Worm (Caenorhabditis elegans) whole organism, late embryonic: ENCODE measurements around the gene wrt-10.

Source experiments
- C38D4.7 ChIP-seq: fragments of 200-800 bp; sonication (Bioruptor generic); optimal IDR thresholded peaks from 2 replicates; lab custom pipeline; 2018; ENCODE audit warnings: mild to moderate bottlenecking, missing genetic modification characterization, moderate library complexity, missing compliant biosample characterization
- F13H6.1 ChIP-seq: sonication (generic microtip); optimal IDR thresholded peaks from 2 replicates; lab custom pipeline; 2016; ENCODE audit warnings: missing genetic modification characterization, missing compliant biosample characterization
- K09A11.1 ChIP-seq: sonication (generic microtip); optimal IDR thresholded peaks from 2 replicates; lab custom pipeline; 2017; ENCODE audit warnings: antibody characterized with exemption, mild to moderate bottlenecking, missing genetic modification characterization, missing compliant biosample characterization; ENCODE audit not compliant: insufficient read depth
- T23F11.4 ChIP-seq: fragments of 200-800 bp; sonication (Bioruptor generic); optimal IDR thresholded peaks from 2 replicates; lab custom pipeline; 2018; ENCODE audit warnings: mild to moderate bottlenecking, missing genetic modification characterization, missing compliant biosample characterization
- Y22D7AL.16 ChIP-seq: sonication (generic microtip); optimal IDR thresholded peaks from 2 replicates; lab custom pipeline; 2016; ENCODE audit warnings: missing genetic modification characterization, missing compliant biosample characterization
- ceh-14 ChIP-seq: sonication (generic microtip); optimal IDR thresholded peaks from 2 replicates; lab custom pipeline; 2016; ENCODE audit warnings: missing genotype, missing genetic modification characterization, missing compliant biosample characterization
- ceh-18 ChIP-seq: sonication (generic microtip); optimal IDR thresholded peaks from 2 replicates; lab custom pipeline; 2016; ENCODE audit warnings: missing genetic modification characterization, missing compliant biosample characterization
- ceh-2 ChIP-seq: sonication (generic microtip); optimal IDR thresholded peaks from 2 replicates; lab custom pipeline; 2016; ENCODE audit warnings: missing genotype, missing genetic modification characterization, missing compliant biosample characterization
- ceh-31 ChIP-seq: sonication (generic microtip); optimal IDR thresholded peaks from 2 replicates; lab custom pipeline; 2016; ENCODE audit warnings: missing genetic modification characterization, missing compliant biosample characterization
- ceh-6 ChIP-seq: fragments of 200-800 bp; sonication (Bioruptor generic); optimal IDR thresholded peaks from 2 replicates; lab custom pipeline; 2018; ENCODE audit warnings: mild to moderate bottlenecking, missing genetic modification characterization, missing compliant biosample characterization
- ceh-9 ChIP-seq: sonication (generic microtip); optimal IDR thresholded peaks from 2 replicates; lab custom pipeline; 2016; ENCODE audit warnings: mild to moderate bottlenecking, missing genetic modification characterization, inconsistent platforms, missing compliant biosample characterization
- elt-2 ChIP-seq: sonication (generic microtip); optimal IDR thresholded peaks from 2 replicates; lab custom pipeline; 2016; ENCODE audit warnings: missing genetic modification reagents, missing genetic modification characterization, missing compliant biosample characterization
- elt-4 ChIP-seq: sonication (generic microtip); optimal IDR thresholded peaks from 2 replicates; lab custom pipeline; 2016; ENCODE audit warnings: missing genetic modification characterization, missing compliant biosample characterization
- eyg-1 ChIP-seq: sonication (generic microtip); optimal IDR thresholded peaks from 2 replicates; lab custom pipeline; 2016; ENCODE audit warnings: missing genotype, missing genetic modification characterization, missing compliant biosample characterization
- fkh-10 ChIP-seq: fragments of 150-350 bp; optimal IDR thresholded peaks from 2 replicates; lab custom pipeline; 2014; ENCODE audit warnings: missing biosample characterization, missing genetic modification reagents, missing genetic modification characterization
- hlh-13 ChIP-seq: fragments of 200-800 bp; sonication (Bioruptor generic); optimal IDR thresholded peaks from 2 replicates; lab custom pipeline; 2018; ENCODE audit warnings: mild to moderate bottlenecking, missing genetic modification characterization, missing compliant biosample characterization
- hlh-15 ChIP-seq: sonication (generic microtip); optimal IDR thresholded peaks from 2 replicates; lab custom pipeline; 2016; ENCODE audit warnings: missing genetic modification characterization, missing compliant biosample characterization
- hlh-30 ChIP-seq: sonication (generic microtip); optimal IDR thresholded peaks from 2 replicates; lab custom pipeline; 2017; ENCODE audit warnings: antibody characterized with exemption, missing genetic modification characterization, missing compliant biosample characterization; ENCODE audit not compliant: insufficient read depth
- madf-2 ChIP-seq: sonication (generic microtip); optimal IDR thresholded peaks from 2 replicates; lab custom pipeline; 2017; ENCODE audit warnings: missing genetic modification characterization, missing compliant biosample characterization
- mec-3 ChIP-seq: sonication (generic microtip); optimal IDR thresholded peaks from 2 replicates; lab custom pipeline; 2016; ENCODE audit warnings: borderline replicate concordance, missing genetic modification characterization, missing compliant biosample characterization
- nhr-232 ChIP-seq: sonication (generic microtip); optimal IDR thresholded peaks from 2 replicates; lab custom pipeline; 2016; ENCODE audit warnings: missing genetic modification characterization, missing compliant biosample characterization
- npax-4 ChIP-seq: sonication (generic microtip); optimal IDR thresholded peaks from 2 replicates; lab custom pipeline; 2016; ENCODE audit warnings: missing genetic modification characterization, missing compliant biosample characterization
- pag-3 ChIP-seq: sonication (generic microtip); optimal IDR thresholded peaks from 2 replicates; lab custom pipeline; 2016; ENCODE audit warnings: missing compliant biosample characterization, missing genetic modification characterization, borderline replicate concordance
- pax-1 ChIP-seq: fragments of 150-350 bp; optimal IDR thresholded peaks from 2 replicates; lab custom pipeline; 2014; ENCODE audit warnings: missing biosample characterization, missing genetic modification characterization
- pha-4 ChIP-seq: fragments of 150-350 bp; optimal IDR thresholded peaks from 2 replicates; lab custom pipeline; 2018; ENCODE audit warnings: missing biosample characterization, missing genetic modification reagents, missing genetic modification characterization
- pqm-1 ChIP-seq: sonication (generic microtip); optimal IDR thresholded peaks from 2 replicates; lab custom pipeline; 2016; ENCODE audit warnings: missing genetic modification characterization, missing compliant biosample characterization
- pros-1 ChIP-seq: fragments of 150-350 bp; optimal IDR thresholded peaks from 2 replicates; lab custom pipeline; 2014; ENCODE audit warnings: missing biosample characterization, missing genetic modification reagents, missing genetic modification characterization
- sdc-2 ChIP-seq: sonication (generic microtip); optimal IDR thresholded peaks from 2 replicates; lab custom pipeline; 2016; ENCODE audit warnings: missing genotype, missing genetic modification characterization, missing compliant biosample characterization
- sox-2 ChIP-seq: fragments of 200-800 bp; sonication (Bioruptor generic); IDR thresholded peaks from 2 replicates; pipeline ENCODE4 v1.3.6; 2022; ENCODE audit warnings: missing genetic modification reagents, missing genetic modification characterization, missing compliant biosample characterization
- sox-4 ChIP-seq: sonication (generic microtip); optimal IDR thresholded peaks from 2 replicates; lab custom pipeline; 2017; ENCODE audit warnings: mild to moderate bottlenecking, missing genetic modification characterization, inconsistent platforms, missing compliant biosample characterization
- syd-9 ChIP-seq: sonication (generic microtip); optimal IDR thresholded peaks from 2 replicates; lab custom pipeline; 2016; ENCODE audit warnings: mild to moderate bottlenecking, missing genetic modification characterization, moderate library complexity, missing compliant biosample characterization
- tbx-7 ChIP-seq: sonication (generic microtip); optimal IDR thresholded peaks from 2 replicates; lab custom pipeline; 2016; ENCODE audit warnings: missing genotype, missing genetic modification characterization, missing compliant biosample characterization
- ttx-3 ChIP-seq: sonication (generic microtip); optimal IDR thresholded peaks from 2 replicates; lab custom pipeline; 2016; ENCODE audit warnings: missing genetic modification reagents, missing genetic modification characterization, missing compliant biosample characterization
- unc-42 ChIP-seq: sonication (generic microtip); optimal IDR thresholded peaks from 2 replicates; lab custom pipeline; 2016; ENCODE audit warnings: missing genotype, missing genetic modification characterization, missing compliant biosample characterization
- unc-86 ChIP-seq: sonication (generic microtip); optimal IDR thresholded peaks from 2 replicates; lab custom pipeline; 2016; ENCODE audit warnings: missing genetic modification characterization, missing compliant biosample characterization
- zip-5 ChIP-seq: sonication (generic microtip); optimal IDR thresholded peaks from 2 replicates; lab custom pipeline; 2016; ENCODE audit warnings: missing genetic modification characterization, missing compliant biosample characterization

The wrt-10 gene

DNA sequence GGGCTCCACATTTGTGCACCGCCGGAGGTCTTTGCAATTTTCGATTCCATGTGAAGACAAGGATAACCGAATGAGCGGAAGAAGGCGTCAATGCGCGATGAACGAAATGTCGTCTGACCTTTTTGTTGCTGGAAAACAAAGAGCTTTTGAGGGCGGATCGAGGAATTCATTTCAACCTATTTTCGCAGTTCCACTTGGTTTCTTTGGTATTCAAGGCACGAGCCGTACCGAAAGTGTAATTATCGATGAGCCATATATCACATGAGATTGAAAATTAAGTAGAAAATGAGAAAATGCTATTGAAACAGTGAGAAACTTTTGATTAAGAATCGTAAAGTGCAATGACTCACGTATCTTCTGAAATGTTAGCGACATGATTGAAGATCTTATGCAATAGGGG, 15.1 kb downstream of the wrt-10 start, which contains the start of gene glb-9:
Gene glb-9 (minus strand): TSS at position 101 of the 400 bp plus-strand sequence.
- TF ChIP-seq syd-9 (no peak), fkh-10 (GFP tag; lab: Kevin White, UChicago) (no peak), ceh-18 (tag; lab: Kevin White, UChicago) (no peak), nhr-232 (tag; lab: Kevin White, UChicago) (no peak), K09A11.1 (no peak), sdc-2 (tag; lab: Kevin White, UChicago) (no peak), pha-4 (tag; lab: Kevin White, UChicago) (no peak), unc-42 (tag; lab: Kevin White, UChicago) (no peak), F13H6.1 (tag; lab: Kevin White, UChicago) (no peak), hlh-30 (tag; lab: Kevin White, UChicago) (no peak), npax-4 (tag; lab: Kevin White, UChicago) (no peak), pag-3 (tag; lab: Kevin White, UChicago) (no peak), ceh-9 (no peak), madf-2 (tag; lab: Kevin White, UChicago) (no peak), pax-1 (tag; lab: Kevin White, UChicago) (no peak), C38D4.7 (GFP tag; lab: Kevin White, UChicago) (no peak)

ce11 chrII:7505005-7505404, 29.4 kb downstream of the wrt-10 start, which contains the start of gene C28F5.1:
Gene C28F5.1, plus strand, starts transcription at chrII:7505305.
- TF ChIP-seq ceh-14 (no peak), ceh-31 (tag; lab: Kevin White, UChicago) (no peak), unc-86 (no peak), C38D4.7 (GFP tag; lab: Kevin White, UChicago) (no peak), pros-1 (tag; lab: Kevin White, UChicago) (no peak), T23F11.4 (GFP tag; lab: Kevin White, UChicago) (no peak), hlh-13 (GFP tag; lab: Kevin White, UChicago) (no peak), sox-2 (GFP tag; lab: Robert Waterston, UW) (no peak), elt-4 (no peak), ttx-3 (no peak), zip-5 (no peak), pag-3 (tag; lab: Kevin White, UChicago) (no peak), pax-1 (tag; lab: Kevin White, UChicago) (no peak), tbx-7 (tag; lab: Kevin White, UChicago) (no peak), elt-2 (tag; lab: Kevin White, UChicago) (no peak), sox-4 (tag; lab: Kevin White, UChicago) (no peak), ceh-2 (tag; lab: Kevin White, UChicago) (no peak)

DNA sequence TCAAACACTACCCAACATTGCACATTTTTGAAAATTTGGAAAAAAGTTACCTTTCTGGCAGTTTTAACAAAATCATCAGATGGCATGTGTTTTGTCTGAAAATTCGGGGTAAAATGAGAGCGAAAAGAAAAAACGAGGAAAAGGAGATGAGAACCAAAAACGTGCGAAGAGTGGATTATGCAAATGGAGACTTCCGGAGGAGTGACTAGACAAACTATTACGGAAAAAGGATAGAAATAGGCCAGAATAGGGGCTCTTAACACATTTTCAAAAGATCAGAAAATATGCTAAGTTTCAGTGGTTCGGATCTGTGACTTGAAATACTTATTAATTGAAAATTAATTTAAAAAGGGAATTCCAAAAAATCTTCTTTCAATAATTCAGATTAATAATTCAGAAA, 35.0 kb downstream of the wrt-10 start, which contains the start of gene srab-14:
Gene srab-14 (minus strand): TSS at position 101 of the 400 bp plus-strand sequence.
- TF ChIP-seq unc-86, result no peak

DNA sequence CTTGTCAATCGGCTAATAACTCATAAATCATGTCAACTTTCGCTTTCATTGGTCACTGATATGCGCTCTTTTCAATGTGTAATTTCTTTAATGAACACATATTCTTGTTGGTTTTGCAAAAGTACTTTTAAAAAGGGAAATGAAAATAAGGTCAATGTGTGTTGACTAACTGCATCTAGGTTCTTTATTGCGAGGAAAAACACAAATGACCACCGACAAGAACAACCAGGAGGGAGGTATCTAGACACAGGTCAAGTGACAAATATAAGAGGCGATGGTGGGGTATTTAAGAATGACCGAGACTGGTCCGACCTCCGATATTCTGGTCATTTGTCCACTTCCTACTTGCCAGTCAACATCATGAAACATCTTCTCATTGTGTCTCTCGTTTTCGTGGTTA, 38.3 kb downstream of the wrt-10 start, which contains the start of gene spi-1:
Gene spi-1 (plus strand): TSS at position 178 of the 400 bp plus-strand sequence.
- TF ChIP-seq madf-2 (tag; lab: Kevin White, UChicago) (no peak), pqm-1 (no peak), ceh-18 (tag; lab: Kevin White, UChicago) (no peak), ceh-6 (no peak), eyg-1 (tag; lab: Kevin White, UChicago) (no peak), elt-2 (tag; lab: Kevin White, UChicago) (no peak), mec-3 (tag; lab: Kevin White, UChicago) (no peak), Y22D7AL.16 (no peak), hlh-15 (tag; lab: Kevin White, UChicago) (no peak)
